Fruit fly (Drosophila melanogaster): ENCODE data around the gene Atg5.

DNA sequence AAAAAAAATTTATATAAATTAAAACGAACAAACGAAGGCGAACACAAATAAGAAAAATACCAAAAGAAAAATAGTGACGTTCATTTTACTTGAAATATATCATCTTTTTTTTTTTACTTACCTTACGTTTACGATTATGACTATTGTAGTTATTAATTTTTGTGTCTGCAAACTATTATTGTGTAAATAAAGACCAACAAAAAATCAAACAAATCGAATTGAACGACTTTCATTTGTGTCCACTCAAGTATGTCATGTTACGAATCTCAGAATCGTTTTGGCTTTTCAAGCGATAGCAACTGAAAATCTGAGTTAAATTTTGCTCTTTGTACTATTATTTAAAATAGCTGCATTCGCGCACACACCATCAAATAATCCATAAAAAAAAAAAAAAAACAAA is 5.2 kb upstream of the Atg5 start, which contains the start of gene Acsf3:
- TF ChIP-seq psq (optimal IDR thresholded peaks at IDR 0.05): no peak
- TF ChIP-seq pan (optimal IDR thresholded peaks at IDR 0.05): no peak
- no peak for TF ChIP-seq CG8478 (optimal IDR thresholded peaks at IDR 0.05)
- TF ChIP-seq usp (GFP tag; optimal IDR thresholded peaks at IDR 0.05): no peak
- no peak for TF ChIP-seq EcR (GFP tag; optimal IDR thresholded peaks at IDR 0.05)
- TF ChIP-seq Dll (optimal IDR thresholded peaks at IDR 0.05): no peak

Measured in whole organism.